Worm (Caenorhabditis elegans): ENCODE measurements around the gene F10E7.5.

Gene F10E7.5

DNA sequence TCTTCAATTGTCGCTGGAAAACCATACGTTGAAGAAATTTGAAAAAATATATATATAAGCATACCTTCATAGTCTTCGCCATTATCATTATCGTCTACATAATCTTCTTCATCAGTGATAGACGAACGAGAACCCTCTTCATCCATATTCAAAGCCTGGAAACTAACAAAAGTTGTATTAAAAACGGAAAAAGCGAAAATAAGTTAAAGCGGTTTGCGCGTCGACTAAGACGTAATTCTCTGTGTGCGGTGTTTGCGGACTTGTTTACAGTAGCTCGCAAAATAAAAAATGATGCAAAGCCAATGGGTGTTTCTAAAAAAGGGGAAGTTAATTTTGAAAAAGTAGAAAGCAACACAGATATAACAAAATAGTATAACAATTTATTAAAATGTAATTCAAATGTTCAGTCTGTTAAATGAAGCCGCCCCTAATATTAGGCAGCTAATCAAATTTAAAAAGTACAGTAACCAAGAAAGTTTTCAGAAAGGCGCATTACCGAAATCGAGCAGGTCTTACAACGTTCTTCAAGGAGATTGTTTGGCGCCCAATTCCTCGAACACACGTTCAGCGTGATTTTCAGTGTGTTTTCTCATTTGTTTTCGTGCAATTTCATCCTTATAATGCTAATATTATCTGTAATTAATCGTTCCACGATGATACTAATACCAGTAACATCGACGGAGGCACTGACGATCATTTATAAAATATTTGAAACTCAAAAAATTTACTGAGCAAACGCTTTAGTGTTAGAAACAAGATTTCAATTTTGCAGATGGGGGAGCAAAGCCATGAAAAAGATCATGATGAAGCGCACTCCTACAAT is 20.3 kb downstream of the F10E7.5 start, which contains the start of the genes T07F8.4 and gld-3 (continued):
- TF ChIP-seq bed-2 (GFP tag; IDR thresholded peaks at IDR 0.05) (no peak), F33H1.4 (GFP tag; IDR thresholded peaks at IDR 0.05) (peak; percentile 87), attf-6 (GFP tag; IDR thresholded peaks at IDR 0.05) (no peak), lin-54 (GFP tag; optimal IDR thresholded peaks at IDR 0.05) (peak; percentile 71), F37B4.10 (GFP tag; IDR thresholded peaks at IDR 0.05) (no peak), dox-1 (GFP tag; IDR thresholded peaks at IDR 0.05) (peak; percentile 69), mxl-1 (tag; optimal IDR thresholded peaks at IDR 0.05) (no peak), D2030.7 (GFP tag; IDR thresholded peaks at IDR 0.05) (peak; percentile 72), ceh-79 (tag; optimal IDR thresholded peaks at IDR 0.05) (no peak), ama-1 (optimal IDR thresholded peaks at IDR 0.05) (no peak), ama-1 (GFP tag; optimal IDR thresholded peaks at IDR 0.05) (no peak), zim-3 (tag; optimal IDR thresholded peaks at IDR 0.05) (no peak), madf-3 (GFP tag; IDR thresholded peaks at IDR 0.05) (no peak), lsl-1 (GFP tag; optimal IDR thresholded peaks at IDR 0.05) (peak; percentile 96), xnd-1 (tag; optimal IDR thresholded peaks at IDR 0.05) (peak; percentile 85), gei-17 (GFP tag; optimal IDR thresholded peaks at IDR 0.05) (no peak), nhr-90 (tag; optimal IDR thresholded peaks at IDR 0.05) (no peak), ekl-4 (GFP tag; IDR thresholded peaks at IDR 0.05) (0 out of 2 replicates have a peak, but pooled peaks have one; percentile 28), ztf-28 (GFP tag; IDR thresholded peaks at IDR 0.05) (0 out of 2 replicates have a peak, but pooled peaks have one; percentile 4), snpc-3.4 (tag; optimal IDR thresholded peaks at IDR 0.05) (peak; percentile 24), madf-8 (GFP tag; conservative IDR thresholded peaks at IDR 0.05) (peak; percentile 81), fkh-3 (tag; optimal IDR thresholded peaks at IDR 0.05) (no peak), F10E7.11 (tag; optimal IDR thresholded peaks at IDR 0.05) (no peak)

DNA sequence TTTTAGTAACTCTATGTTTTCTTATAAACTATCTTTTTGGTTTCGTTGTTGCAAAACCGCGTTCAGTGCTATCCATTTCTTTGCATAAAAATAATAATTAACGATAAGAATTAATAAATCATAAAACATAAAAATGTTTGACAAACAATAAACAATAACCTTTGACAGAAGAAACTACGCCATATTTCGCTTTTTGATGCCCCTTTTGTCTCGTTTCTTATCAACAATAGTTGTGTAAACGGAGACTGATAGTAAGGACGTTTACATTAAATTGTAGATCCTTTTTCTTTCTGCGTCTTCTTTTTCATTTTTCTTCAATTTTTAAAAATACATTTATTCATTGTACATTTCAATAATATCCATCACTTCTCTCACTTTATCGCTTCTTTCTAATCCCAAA is 27.3 kb downstream of the F10E7.5 start:
- TF ChIP-seq ceh-91 (GFP tag; IDR thresholded peaks at IDR 0.05) (no peak), nhr-80 (tag; optimal IDR thresholded peaks at IDR 0.05) (peak; percentile 28)

DNA sequence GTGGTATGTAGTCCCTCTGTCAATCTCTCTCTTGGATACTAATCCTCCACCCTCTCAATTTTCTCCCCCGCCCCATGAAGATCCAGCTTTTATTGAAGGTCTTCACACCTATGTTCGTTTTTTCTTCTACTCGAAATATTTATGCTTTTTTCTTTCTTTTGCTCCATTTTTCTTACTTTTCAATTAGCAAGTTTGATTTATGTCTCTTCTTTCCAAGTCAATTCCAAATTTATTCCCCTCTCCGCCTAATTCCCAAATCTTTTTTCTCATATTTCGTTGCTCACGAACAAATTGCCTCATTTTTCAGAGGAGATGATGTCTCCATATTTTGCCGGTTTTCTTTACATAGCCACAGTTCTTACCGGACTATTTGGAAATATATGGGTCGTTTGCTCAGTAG is 32.5 kb downstream of the F10E7.5 start, which contains the start of gene npr-31:
Gene npr-31, plus strand, starts transcription at position 301 of the 400 bp plus-strand sequence.
- TF ChIP-seq ztf-3 (GFP tag; optimal IDR thresholded peaks at IDR 0.05), result no peak
- TF ChIP-seq attf-6 (GFP tag; IDR thresholded peaks at IDR 0.05), result no peak

DNA sequence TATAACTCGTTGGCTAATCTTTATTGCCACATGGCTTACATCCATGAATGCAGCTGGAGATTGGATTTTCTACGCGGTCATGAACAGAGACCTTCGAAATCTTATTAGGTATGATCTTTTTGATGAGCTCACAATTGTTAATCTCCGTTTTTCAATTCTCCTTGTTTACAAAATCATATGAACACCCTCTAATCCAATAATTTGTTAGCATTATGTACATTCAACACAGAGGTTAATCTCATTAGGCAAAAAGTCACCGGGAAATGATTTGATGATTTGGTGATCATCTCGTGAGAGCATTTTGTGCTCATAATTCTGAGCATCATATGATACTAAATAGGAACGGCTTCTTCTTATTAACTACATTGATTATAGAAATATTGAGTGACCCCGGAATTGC is 34.5 kb downstream of the F10E7.5 start:
- no peak for TF ChIP-seq B0336.3 (GFP tag; IDR thresholded peaks at IDR 0.05)
- TF ChIP-seq hmg-1.2 (GFP tag; IDR thresholded peaks at IDR 0.05), result no peak
- no peak for TF ChIP-seq dpff-1 (tag; optimal IDR thresholded peaks at IDR 0.05)
- no peak for TF ChIP-seq unc-130 (GFP tag; optimal IDR thresholded peaks at IDR 0.05)

DNA sequence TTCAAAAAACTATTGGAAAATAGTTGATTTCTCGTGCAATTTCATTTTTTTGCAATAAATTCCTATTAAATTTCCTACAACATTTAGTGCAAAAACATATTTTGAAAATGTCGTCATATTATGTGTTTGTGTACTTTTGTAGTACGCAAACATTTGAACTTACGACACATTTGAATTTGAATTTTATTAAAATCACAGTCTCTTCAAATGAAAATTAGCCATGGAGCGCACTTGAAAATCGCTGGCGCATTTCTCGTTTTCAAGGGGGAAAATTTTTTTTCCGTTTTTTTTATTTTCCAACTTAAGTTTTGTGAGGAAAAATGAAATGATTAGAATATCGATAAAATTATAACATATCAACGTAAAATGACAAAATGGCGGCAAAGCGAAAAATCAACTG is 35.8 kb downstream of the F10E7.5 start:
- peak; percentile 51 for TF ChIP-seq xnd-1 (tag; optimal IDR thresholded peaks at IDR 0.05)
- no peak for TF ChIP-seq F52B5.7 (tag; optimal IDR thresholded peaks at IDR 0.05)
- TF ChIP-seq F33H1.4 (GFP tag; IDR thresholded peaks at IDR 0.05), result peak; percentile 61
- TF ChIP-seq snpc-4 (GFP tag; optimal IDR thresholded peaks at IDR 0.05), result peak; percentile 18
- TF ChIP-seq snpc-4 (tag; optimal IDR thresholded peaks at IDR 0.05), result peak in 2 of 4 experiments; percentile 28 to 32
- no peak for TF ChIP-seq die-1 (tag; optimal IDR thresholded peaks at IDR 0.05)
- TF ChIP-seq attf-3 (GFP tag; conservative IDR thresholded peaks at IDR 0.05), result peak; percentile 31; the same call in 1 of the 2 replicates
- no peak for TF ChIP-seq C17E4.6 (GFP tag; IDR thresholded peaks at IDR 0.05)
- peak; percentile 78 for TF ChIP-seq ceh-91 (GFP tag; IDR thresholded peaks at IDR 0.05)
- TF ChIP-seq nfya-2 (GFP tag; IDR thresholded peaks at IDR 0.05), result no peak
- no peak for TF ChIP-seq T26A5.8 (tag; optimal IDR thresholded peaks at IDR 0.05)
- TF ChIP-seq Y95B8A.8 (GFP tag; IDR thresholded peaks at IDR 0.05), result no peak
- no peak for TF ChIP-seq K12H6.12 (tag; optimal IDR thresholded peaks at IDR 0.05)
- TF ChIP-seq aptf-3 (GFP tag; IDR thresholded peaks at IDR 0.05), result no peak
- no peak for TF ChIP-seq nhr-90 (tag; optimal IDR thresholded peaks at IDR 0.05)
- peak; percentile 73 for TF ChIP-seq snpc-1.3 (tag; optimal IDR thresholded peaks at IDR 0.05; ENCODE audit: insufficient read depth)
- TF ChIP-seq D2030.7 (GFP tag; IDR thresholded peaks at IDR 0.05), result peak; percentile 60
- peak; percentile 91 for TF ChIP-seq ztf-18 (tag; optimal IDR thresholded peaks at IDR 0.05)

All from whole organism, young adult.